Fruit fly (Drosophila melanogaster) whole organism, adult: ENCODE data around the gene Hr96.

Source experiments
- CG11617 ChIP-seq: fragments of 200-800 bp; sonication (Bioruptor generic); optimal IDR thresholded peaks from 2 replicates; lab custom pipeline; 2017; ENCODE audit warnings: mild to moderate bottlenecking, missing biosample characterization, missing genetic modification reagents, missing genetic modification characterization
- CG12768 ChIP-seq: fragments of 200-800 bp; sonication (Bioruptor generic); optimal IDR thresholded peaks from 2 replicates; lab custom pipeline; 2017; ENCODE audit warnings: missing biosample characterization, missing genetic modification characterization, mild to moderate bottlenecking, moderate library complexity, missing genetic modification reagents
- CG14711 ChIP-seq: fragments of 200-800 bp; sonication (Bioruptor generic); optimal IDR thresholded peaks from 2 replicates; lab custom pipeline; 2018; ENCODE audit warnings: missing biosample characterization, mild to moderate bottlenecking, missing genetic modification characterization, moderate library complexity
- CG1620 ChIP-seq: fragments of 200-800 bp; sonication (Bioruptor generic); optimal IDR thresholded peaks from 2 replicates; lab custom pipeline; 2016; ENCODE audit warnings: missing biosample characterization, missing genetic modification characterization
- CG33017 ChIP-seq: fragments of 200-800 bp; sonication (Bioruptor generic); optimal IDR thresholded peaks from 2 replicates; lab custom pipeline; 2018; ENCODE audit warnings: missing biosample characterization, mild to moderate bottlenecking, missing genetic modification characterization, moderate library complexity
- CG5204 ChIP-seq: fragments of 200-800 bp; sonication (Bioruptor generic); optimal IDR thresholded peaks from 2 replicates; lab custom pipeline; 2016; ENCODE audit warnings: missing biosample characterization, missing genetic modification characterization
- CG7045 ChIP-seq: fragments of 200-800 bp; sonication (Bioruptor generic); optimal IDR thresholded peaks from 2 replicates; lab custom pipeline; 2017; ENCODE audit warnings: missing biosample characterization, mild to moderate bottlenecking, missing genetic modification characterization
- CG7101 ChIP-seq: fragments of 200-800 bp; sonication (Bioruptor generic); optimal IDR thresholded peaks from 2 replicates; lab custom pipeline; 2018; ENCODE audit warnings: missing biosample characterization, mild to moderate bottlenecking, missing genetic modification characterization, moderate library complexity
- Clk ChIP-seq: fragments of 200-800 bp; sonication (Bioruptor generic); optimal IDR thresholded peaks from 2 replicates; lab custom pipeline; 2017; ENCODE audit warnings: missing biosample characterization, missing genetic modification characterization
- Crg-1 ChIP-seq: fragments of 200-800 bp; sonication (Bioruptor generic); optimal IDR thresholded peaks from 2 replicates; lab custom pipeline; 2016; ENCODE audit warnings: missing biosample characterization, missing genetic modification characterization
- Hr96 ChIP-seq: fragments of 200-800 bp; sonication (Bioruptor generic); optimal IDR thresholded peaks from 2 replicates; lab custom pipeline; 2016; ENCODE audit warnings: missing biosample characterization, missing genetic modification characterization
- Mnt ChIP-seq: fragments of 200-800 bp; sonication (Bioruptor generic); optimal IDR thresholded peaks from 2 replicates; lab custom pipeline; 2016; ENCODE audit warnings: missing biosample characterization, mild to moderate bottlenecking, missing genetic modification characterization
- bab1 ChIP-seq: fragments of 200-800 bp; sonication (Bioruptor generic); optimal IDR thresholded peaks from 3 replicates; lab custom pipeline; 2019; ENCODE audit warnings: missing biosample characterization, mild to moderate bottlenecking, missing genetic modification characterization, moderate library complexity
- cic ChIP-seq: fragments of 200-800 bp; sonication (Bioruptor generic); optimal IDR thresholded peaks from 2 replicates; lab custom pipeline; 2017; ENCODE audit warnings: missing biosample characterization, mild to moderate bottlenecking, missing genetic modification characterization, moderate library complexity
- cnc ChIP-seq, 2 experiments: fragments of >200 bp; optimal IDR thresholded peaks; 2 replicates each; lab custom pipeline; 2017
- kay ChIP-seq: fragments of 200-800 bp; sonication (Bioruptor generic); peaks from one replicate; lab custom pipeline; 2016; ENCODE audit warnings: missing biosample characterization, missing genetic modification characterization, borderline replicate concordance
- ovo ChIP-seq: fragments of 200-800 bp; sonication (Bioruptor generic); optimal IDR thresholded peaks from 2 replicates; lab custom pipeline; 2016; ENCODE audit warnings: missing biosample characterization, missing genetic modification characterization
- pad ChIP-seq: fragments of 200-800 bp; sonication (Bioruptor generic); optimal IDR thresholded peaks from 3 replicates; lab custom pipeline; 2017; ENCODE audit warnings: missing biosample characterization, missing genetic modification characterization, mild to moderate bottlenecking, moderate library complexity, missing genetic modification reagents
- tj ChIP-seq: fragments of 200-800 bp; sonication (Bioruptor generic); optimal IDR thresholded peaks from 3 replicates; lab custom pipeline; 2017; ENCODE audit warnings: missing biosample characterization, mild to moderate bottlenecking, missing genetic modification characterization, moderate library complexity
- toe ChIP-seq: fragments of 200-800 bp; sonication (Bioruptor generic); optimal IDR thresholded peaks from 2 replicates; lab custom pipeline; 2016; ENCODE audit warnings: missing biosample characterization, missing genetic modification characterization

The Hr96 gene

DNA sequence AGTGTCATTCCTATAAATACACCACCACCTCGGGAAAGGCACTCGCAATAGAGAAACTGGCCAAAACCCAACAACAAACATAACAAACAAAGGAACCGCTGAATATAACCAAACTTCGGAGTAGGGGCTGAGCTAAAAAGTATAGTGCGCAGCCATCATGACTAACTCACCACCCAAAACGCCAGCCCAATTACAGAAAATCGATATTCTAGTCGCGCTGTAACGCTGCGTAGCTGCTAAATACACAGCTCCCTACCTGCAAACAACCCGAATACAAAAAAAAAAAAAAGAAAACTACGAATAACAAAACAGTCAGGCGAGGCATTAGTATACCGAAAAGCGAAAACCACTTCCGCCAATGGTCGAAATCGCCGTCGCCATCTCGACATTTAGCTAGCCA is 25.6 kb downstream of the Hr96 start:
- TF ChIP-seq cic (GFP tag; lab: Kevin White, UChicago), result no peak

dm6 chr3R:25051441-25052097 is 26.5 kb downstream of the Hr96 start:
- TF ChIP-seq Hr96 (GFP tag; lab: Kevin White, UChicago), result no peak
- peak; percentile 9 for TF ChIP-seq tj (GFP tag; lab: Kevin White, UChicago)
- TF ChIP-seq Clk (GFP tag; lab: Kevin White, UChicago), result no peak
- TF ChIP-seq CG33017 (tag; lab: Kevin White, UChicago), result no peak
- no peak for TF ChIP-seq CG5204 (GFP tag; lab: Kevin White, UChicago)
- peak; percentile 43 for TF ChIP-seq Mnt (GFP tag; lab: Kevin White, UChicago)
- TF ChIP-seq kay (GFP tag; lab: Kevin White, UChicago), result peak; percentile 92
- peak; percentile 78 for TF ChIP-seq cic (GFP tag; lab: Kevin White, UChicago)

- TF ChIP-seq cic (GFP tag; lab: Kevin White, UChicago) (no peak), tj (GFP tag; lab: Kevin White, UChicago) (peak; percentile 1), CG12768 (GFP tag; lab: Kevin White, UChicago) (no peak), bab1 (peak; percentile 64), CG14711 (peak; percentile 43), Mnt (GFP tag; lab: Kevin White, UChicago) (peak; percentile 42), Crg-1 (GFP tag; lab: Kevin White, UChicago) (peak; percentile 38), pad (GFP tag; lab: Kevin White, UChicago) (peak; percentile 32), kay (GFP tag; lab: Kevin White, UChicago) (peak; percentile 88), ovo (GFP tag; lab: Kevin White, UChicago) (no peak), CG11617 (GFP tag; lab: Kevin White, UChicago) (peak; percentile 23), CG5204 (GFP tag; lab: Kevin White, UChicago) (no peak), cnc (optimal IDR thresholded peaks at IDR 0.05; lab: Kevin White, UChicago) (no peak), CG1620 (peak; percentile 1), Hr96 (GFP tag; lab: Kevin White, UChicago) (no peak), CG7101 (peak; percentile 15), CG33017 (tag; lab: Kevin White, UChicago) (no peak), toe (GFP tag; lab: Kevin White, UChicago) (peak; percentile 52), Clk (GFP tag; lab: Kevin White, UChicago) (peak; percentile 7), CG7045 (no peak)
These were observed 29.6 kb downstream of the Hr96 start, which contains the start of gene CG31109 for dm6 chr3R:25054451-25055188. Gene CG31109 (minus strand): TSS chr3R:25054653.

DNA sequence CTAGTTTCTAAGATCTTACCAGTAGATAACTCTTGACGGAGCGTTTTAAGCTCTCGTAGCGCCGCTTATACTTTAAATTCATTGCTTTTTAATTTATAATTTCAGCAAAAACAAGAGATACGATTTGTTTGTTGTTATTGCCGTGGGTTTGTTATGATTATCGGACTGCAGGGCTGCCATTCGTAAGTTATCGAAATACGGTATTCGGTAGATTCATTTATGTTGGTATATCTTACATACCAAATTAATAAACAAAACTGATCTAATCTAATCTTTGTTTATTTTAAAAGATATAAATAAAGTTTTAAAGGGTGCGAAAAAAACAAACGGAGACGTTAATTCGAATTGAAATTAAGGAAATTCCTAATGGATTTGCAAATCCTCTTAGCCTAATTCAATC is 31.0 kb downstream of the Hr96 start, which contains the start of the genes CG31111 and stac:
Gene CG31111, minus strand, starts transcription at position 162 of the 400 bp plus-strand sequence.
Gene stac, plus strand, starts transcription at position 271 of the 400 bp plus-strand sequence.
- TF ChIP-seq Mnt (GFP tag; lab: Kevin White, UChicago) (peak; percentile 6), CG7101 (peak; percentile 12), CG14711 (peak; percentile 9), Crg-1 (GFP tag; lab: Kevin White, UChicago) (no peak), CG33017 (tag; lab: Kevin White, UChicago) (peak; percentile 32), CG12768 (GFP tag; lab: Kevin White, UChicago) (no peak), CG11617 (GFP tag; lab: Kevin White, UChicago) (peak; percentile 35), ovo (GFP tag; lab: Kevin White, UChicago) (no peak), kay (GFP tag; lab: Kevin White, UChicago) (peak; percentile 89)

DNA sequence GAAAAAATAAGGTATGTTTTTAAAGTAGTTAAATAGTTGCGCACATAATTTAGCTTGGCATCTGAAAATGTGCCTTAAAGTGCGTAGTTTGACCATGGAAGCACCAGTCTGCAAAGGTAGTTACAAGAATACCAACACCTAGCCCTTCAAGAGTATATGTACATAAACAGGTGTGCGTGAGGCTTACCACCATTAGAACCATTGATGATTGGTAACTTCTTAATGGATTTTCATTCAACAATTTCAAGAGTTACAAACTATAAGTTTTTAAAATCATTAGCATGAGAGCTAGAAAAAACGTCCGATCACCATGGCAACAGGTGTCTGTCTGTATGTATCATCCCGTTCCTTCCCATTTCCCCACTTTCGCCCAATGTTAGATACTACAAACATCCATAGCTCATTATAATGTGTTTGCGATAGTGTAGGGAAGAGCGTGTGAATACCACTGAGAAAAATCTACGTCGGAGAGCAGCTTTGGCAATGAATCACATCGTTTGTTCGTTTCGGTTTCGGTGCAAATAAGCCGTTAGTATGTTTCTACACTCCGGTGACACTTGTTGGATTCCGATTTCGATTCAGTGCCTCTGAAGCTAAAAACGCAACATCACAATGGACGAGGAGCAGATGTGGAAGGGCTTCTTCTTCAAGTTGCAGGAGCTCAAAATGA is 31.6 kb downstream of the Hr96 start:
- TF ChIP-seq bab1, result no peak
- peak; percentile 93 for TF ChIP-seq pad (GFP tag; lab: Kevin White, UChicago)
- TF ChIP-seq cic (GFP tag; lab: Kevin White, UChicago), result peak; percentile 56
- peak; percentile 86 for TF ChIP-seq ovo (GFP tag; lab: Kevin White, UChicago)
- no peak for TF ChIP-seq CG7045
- TF ChIP-seq kay (GFP tag; lab: Kevin White, UChicago), result peak; percentile 86
- peak; percentile 8 for TF ChIP-seq CG12768 (GFP tag; lab: Kevin White, UChicago)

- TF ChIP-seq kay (GFP tag; lab: Kevin White, UChicago) (peak; percentile 7), Clk (GFP tag; lab: Kevin White, UChicago) (no peak)
These were observed 35.4 kb downstream of the Hr96 start for dm6 chr3R:25060462-25060861.
